Fruit fly (Drosophila melanogaster): ENCODE measurements around the gene BBS1.

Gene BBS1

DNA sequence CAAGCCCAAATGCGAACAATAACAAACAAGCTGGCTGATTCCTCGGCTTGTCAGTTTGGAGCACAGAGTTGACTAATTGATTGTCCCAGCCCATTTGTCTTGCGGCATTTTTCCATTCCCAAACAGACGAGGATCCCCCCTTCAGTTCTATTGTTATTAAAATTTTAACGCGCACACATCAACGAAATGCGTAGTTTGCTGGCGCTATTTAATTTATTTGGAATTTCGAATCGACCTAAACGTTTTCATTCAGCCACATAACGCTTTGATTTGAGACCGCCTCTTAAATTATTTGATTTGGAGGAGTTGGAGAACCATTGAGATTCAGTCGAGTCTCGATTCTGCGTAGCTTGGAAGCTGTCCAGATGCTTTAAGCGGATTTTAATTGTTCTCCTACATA, 9.8 kb upstream of the BBS1 start:
- TF ChIP-seq noc (tag; optimal IDR thresholded peaks at IDR 0.05): peak; percentile 56

dm6 chr3L:7122136-7122535, 3.6 kb upstream of the BBS1 start:
- TF ChIP-seq noc (tag; optimal IDR thresholded peaks at IDR 0.05): no peak

dm6 chr3L:7128214-7129008, 2.7 kb downstream of the BBS1 start, which contains the start of the genes Acbp4 and Acbp6:
Gene Acbp4 (minus strand): TSS chr3L:7128264.
Gene Acbp6 (plus strand): TSS chr3L:7128903.
- peak; percentile 37 for TF ChIP-seq noc (tag; optimal IDR thresholded peaks at IDR 0.05)

- TF ChIP-seq noc (tag; optimal IDR thresholded peaks at IDR 0.05): no peak
These were observed 4.9 kb downstream of the BBS1 start, which contains the start of gene Acbp3 for dm6 chr3L:7130574-7130973. Gene Acbp3 (plus strand): TSS chr3L:7130874.

- TF ChIP-seq noc (tag; optimal IDR thresholded peaks at IDR 0.05): peak; percentile 61
These were observed 5.8 kb downstream of the BBS1 start, which contains the start of gene Acbp2 for dm6 chr3L:7131447-7131983. Gene Acbp2 (plus strand): TSS chr3L:7131863.

- peak; percentile 40 for TF ChIP-seq noc (tag; optimal IDR thresholded peaks at IDR 0.05)
These were observed 6.9 kb downstream of the BBS1 start for dm6 chr3L:7132593-7132992.

DNA sequence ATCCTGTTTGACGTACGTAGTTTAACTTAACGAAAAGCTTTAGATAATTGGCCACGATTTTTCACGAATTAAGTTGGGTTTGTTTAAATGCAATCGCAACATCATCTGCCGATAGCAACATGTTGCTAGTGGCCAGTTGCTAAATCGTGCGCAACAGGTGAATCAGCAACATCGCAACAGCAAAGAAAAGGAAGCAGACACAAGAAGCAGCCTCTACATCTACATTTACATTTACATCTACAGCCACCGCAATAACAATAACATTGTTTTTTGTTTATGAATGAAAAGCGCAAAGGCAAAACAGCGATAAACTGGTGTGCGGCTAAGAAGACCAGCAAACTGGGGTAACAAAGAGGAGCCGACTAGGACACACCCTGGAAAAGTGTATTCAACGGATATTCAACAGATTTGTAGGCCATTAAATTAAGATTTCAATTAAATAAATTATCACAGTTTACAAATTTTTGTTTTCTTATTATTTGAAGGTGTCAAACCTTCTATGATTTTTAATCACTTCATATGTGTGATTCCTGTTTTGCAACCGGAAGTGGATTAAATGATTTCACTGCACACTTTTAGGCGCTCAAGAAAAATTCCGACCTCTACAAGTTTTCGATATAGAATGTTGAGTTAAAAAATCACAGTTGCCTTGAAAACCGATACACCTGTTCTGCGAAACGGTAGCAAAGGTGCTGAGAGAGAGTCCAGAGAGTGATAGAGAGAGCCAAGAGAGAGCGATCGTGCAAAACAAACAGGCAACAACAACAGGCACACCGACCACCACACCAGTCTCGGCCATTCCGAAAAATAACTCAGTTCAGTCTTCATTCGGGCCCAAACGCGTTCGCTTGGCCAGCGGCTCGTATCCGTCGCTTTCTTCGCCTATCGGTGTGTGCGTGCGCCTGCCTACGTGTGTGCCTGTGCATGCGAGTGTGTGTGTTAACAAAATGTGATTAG, 8.3 kb downstream of the BBS1 start, which contains the start of gene melt:
melt (plus strand) TSS at position 818 of the 957 bp plus-strand sequence.
- TF ChIP-seq noc (tag; optimal IDR thresholded peaks at IDR 0.05): peak; percentile 91

DNA sequence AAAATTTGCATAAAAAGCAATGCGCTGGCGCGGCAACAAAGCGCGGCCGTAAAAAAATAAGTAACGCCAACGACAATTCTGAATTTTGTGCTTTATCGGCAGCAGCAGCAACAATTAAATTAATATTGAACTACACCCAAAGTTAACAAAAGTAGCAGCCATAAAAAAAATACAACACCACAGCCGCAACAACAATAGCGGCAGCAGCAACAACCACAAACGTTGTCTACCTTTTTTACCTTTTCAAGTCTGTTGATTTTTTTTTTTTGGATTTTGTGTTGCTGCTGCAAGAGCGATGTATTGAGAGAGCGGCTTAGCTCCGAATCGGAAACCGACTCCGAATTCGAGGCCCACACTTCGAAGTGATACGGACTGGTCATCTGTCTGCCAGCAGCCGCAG, 9.1 kb downstream of the BBS1 start:
- TF ChIP-seq noc (tag; optimal IDR thresholded peaks at IDR 0.05): no peak

- TF ChIP-seq noc (tag; optimal IDR thresholded peaks at IDR 0.05): no peak
These were observed 11.0 kb downstream of the BBS1 start for dm6 chr3L:7136663-7137062.

DNA sequence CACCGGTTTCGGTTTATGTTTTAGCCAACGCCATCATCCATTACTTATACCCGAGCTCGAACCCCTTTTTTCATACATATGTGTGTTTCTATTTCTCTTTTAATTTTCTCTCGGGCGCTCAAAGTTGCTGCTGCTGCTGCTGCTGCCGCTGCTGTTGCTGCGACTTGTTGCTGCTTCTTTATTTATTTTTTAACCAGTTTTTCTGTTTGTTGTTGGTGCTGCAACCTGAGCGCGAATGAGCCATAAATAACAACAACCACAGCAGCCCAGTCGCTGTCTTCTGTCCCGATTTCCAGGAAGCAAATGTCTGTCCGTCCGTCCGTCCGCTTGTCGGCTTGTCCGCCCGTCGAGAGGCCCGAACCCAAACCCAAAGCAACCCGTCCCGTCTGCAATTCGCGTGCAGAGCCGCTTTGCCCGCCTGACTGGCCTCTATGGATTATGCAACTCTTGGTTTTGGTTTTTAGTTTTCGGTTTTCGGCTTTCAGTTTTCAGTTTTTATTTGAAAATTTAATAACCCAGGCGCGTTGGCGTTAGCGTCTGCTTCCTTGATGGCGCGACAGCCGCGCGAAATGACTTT, 12.0 kb downstream of the BBS1 start:
- TF ChIP-seq noc (tag; optimal IDR thresholded peaks at IDR 0.05): no peak

DNA sequence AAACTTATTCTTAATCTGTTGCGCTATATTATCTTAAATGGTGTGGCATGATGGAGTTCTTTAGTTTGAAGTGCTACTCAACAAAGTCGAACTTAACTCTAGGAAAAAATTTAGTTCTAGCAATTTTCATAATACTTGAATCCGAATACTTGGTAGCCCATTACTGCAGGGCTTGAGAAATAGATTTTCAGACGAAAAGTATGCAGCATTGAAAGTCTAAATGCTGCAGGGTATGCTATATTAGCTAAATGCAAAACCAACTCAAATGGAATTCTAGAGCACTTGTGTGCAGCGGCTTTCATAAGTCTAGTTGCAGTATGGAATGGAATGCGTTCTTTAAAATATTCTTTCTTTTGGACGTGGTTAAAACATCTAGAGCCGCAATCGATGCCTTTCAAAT, 17.6 kb downstream of the BBS1 start:
- no peak for TF ChIP-seq noc (tag; optimal IDR thresholded peaks at IDR 0.05)

dm6 chr3L:7147796-7148195, 22.1 kb downstream of the BBS1 start:
- TF ChIP-seq noc (tag; optimal IDR thresholded peaks at IDR 0.05): no peak

dm6 chr3L:7149388-7149787, 23.7 kb downstream of the BBS1 start:
- TF ChIP-seq noc (tag; optimal IDR thresholded peaks at IDR 0.05): no peak

dm6 chr3L:7149827-7150226, 24.1 kb downstream of the BBS1 start:
- TF ChIP-seq noc (tag; optimal IDR thresholded peaks at IDR 0.05): no peak

DNA sequence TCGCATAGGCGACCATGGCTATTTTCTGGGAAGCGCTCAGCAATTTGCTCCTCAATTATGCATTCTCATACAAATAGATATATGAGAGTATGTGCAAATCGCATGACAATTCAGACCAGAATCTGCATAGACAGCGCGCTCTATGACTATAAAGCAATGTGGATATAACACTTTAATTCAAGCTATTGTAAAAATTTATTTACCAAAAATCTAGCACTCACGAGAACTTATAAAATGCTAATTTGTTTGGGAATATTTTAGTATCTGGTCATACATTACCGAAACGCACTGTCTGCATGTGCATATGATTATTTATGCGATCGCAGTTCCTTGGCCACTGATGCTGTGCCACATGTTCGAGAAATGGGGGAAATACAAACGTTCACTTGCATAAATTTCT, 25.1 kb downstream of the BBS1 start:
- TF ChIP-seq noc (tag; optimal IDR thresholded peaks at IDR 0.05): no peak
